Fruit fly (Drosophila melanogaster) ovary, adult (tissue): ENCODE results near the gene Cpr67B.
A peak's percentile ranks its signal among the peaks of the same experiment; 100 is the strongest.

Experiments
- CG17801 ChIP-seq: fragments of 200-800 bp; optimal IDR thresholded peaks from 2 replicates; lab custom pipeline; 2019; ENCODE audit warnings: missing biosample characterization, mild to moderate bottlenecking, missing genetic modification characterization, moderate library complexity; ENCODE audit not compliant: partially characterized antibody

Cpr67B gene

dm6 chr3L:9441907-9442479 is 37.4 kb downstream of the Cpr67B start, which contains the start of the genes Bet3 and Nf-YA:
Gene Bet3 (minus strand): TSS chr3L:9442267.
Gene Nf-YA (minus strand): TSS chr3L:9442267.
- TF ChIP-seq CG17801 (GFP tag; lab: Kevin White, UChicago): peak; percentile 22

DNA sequence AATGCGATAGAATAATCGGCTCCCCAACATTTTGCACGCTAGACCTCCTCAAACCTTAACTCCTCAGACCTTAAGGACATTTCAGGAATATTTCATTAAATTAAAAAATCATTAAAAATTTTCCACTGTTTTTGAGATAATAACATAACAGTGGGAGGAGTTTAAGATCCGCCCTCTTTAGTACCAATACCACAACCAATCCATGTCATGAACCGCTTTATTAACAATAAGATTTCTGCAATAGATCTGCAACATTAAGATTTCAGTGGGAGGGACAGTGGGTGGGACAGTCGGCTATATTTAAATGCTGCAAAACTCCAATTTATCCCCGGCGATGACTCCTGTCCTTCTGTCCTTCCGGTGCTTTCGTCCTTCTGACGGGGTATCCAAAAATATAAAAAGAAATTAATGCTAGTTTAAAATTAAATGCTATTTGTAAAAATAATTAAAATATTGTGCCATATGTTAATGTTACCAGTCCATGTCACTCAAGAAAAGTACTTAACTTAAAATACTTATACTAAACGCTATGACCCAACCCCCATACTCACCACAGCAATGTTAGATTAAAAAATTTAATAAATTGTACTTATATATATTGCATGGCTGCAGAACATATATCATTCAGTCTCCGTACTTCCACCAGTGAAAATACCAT is 38.2 kb downstream of the Cpr67B start, which contains the start of gene Srg3:
Srg3 (plus strand) TSS at position 608 of the 658 bp plus-strand sequence.
- TF ChIP-seq CG17801 (GFP tag; lab: Kevin White, UChicago): no peak

- TF ChIP-seq CG17801 (GFP tag; lab: Kevin White, UChicago): peak; percentile 10
Observed at dm6 chr3L:9446731-9447238, 42.2 kb downstream of the Cpr67B start, which contains the start of gene CG3529. Gene CG3529 (plus strand): TSS chr3L:9446864.

DNA sequence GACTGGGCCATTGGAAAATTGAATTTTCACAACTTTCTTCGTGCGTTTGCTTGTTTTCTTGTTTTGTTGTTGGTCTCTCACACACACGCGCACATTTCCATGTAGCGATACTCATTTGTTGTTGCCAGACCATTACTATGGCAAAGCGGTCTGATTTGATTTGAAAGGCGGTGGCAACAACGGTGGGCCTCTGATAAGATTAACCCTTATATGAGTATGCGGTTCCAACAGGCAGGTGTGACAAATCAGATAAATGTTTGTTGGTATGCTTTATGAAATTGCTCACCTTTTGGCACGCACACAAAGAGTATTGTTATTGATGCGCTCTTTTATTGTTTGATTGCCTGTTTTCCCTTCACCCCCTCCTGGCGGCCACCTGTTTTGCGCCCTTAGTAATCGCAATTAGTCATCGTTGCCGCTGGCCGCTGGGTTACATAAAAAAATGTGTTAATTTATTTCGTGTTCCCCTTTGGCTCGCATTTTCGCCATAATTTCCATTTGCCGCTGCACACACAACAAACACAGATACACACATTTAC is 42.7 kb downstream of the Cpr67B start:
- TF ChIP-seq CG17801 (GFP tag; lab: Kevin White, UChicago): peak; percentile 39

DNA sequence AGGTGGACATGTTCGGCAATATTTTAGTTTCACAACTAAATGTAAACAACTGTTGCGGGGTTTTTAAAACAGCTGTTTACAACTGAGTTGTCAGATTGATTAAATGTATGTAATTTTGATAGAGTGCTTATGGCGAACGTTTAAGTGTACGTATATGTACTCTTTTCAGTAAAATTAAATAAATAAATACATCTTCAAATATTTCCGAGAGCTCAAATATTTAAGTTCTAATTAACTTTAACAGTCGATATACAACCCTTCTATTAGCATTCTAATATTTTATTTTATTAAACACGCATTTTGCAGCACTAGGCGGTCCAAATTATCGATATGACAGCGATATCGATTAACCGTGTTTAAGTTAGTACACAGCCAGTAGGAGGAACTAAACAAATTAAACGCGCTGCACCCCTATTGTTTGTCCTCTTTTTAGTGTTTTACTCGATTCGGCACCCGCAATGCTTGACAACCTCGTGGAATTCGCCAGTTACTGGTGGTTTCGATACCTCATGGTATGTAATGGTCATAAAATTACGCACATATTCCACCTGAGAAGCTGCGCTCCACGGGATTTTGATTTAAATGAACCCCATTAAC is 47.0 kb downstream of the Cpr67B start, which contains the start of the genes CG3448 and ghi:
CG3448 (minus strand) TSS at position 51 of the 597 bp plus-strand sequence.
ghi (plus strand) TSS at position 355 of the 597 bp plus-strand sequence.
- peak; percentile 73 for TF ChIP-seq CG17801 (GFP tag; lab: Kevin White, UChicago)

DNA sequence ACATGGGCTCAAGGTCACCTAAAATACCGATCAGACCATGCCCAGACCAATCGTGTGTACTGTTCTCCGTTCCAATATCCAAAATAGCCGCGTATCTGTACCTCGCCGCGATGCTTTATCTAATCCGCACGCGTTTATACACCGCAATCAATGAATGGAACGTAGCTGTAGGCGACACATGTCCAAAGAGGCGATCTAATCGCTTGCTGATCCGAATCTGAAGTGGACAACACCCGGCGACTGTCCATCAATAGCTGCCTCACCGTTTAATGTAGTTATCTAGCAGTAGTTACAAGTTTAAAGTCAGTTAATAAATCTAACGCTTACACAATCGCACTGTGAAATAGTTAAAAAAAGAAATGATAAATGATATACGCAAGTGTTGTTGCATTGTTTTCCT is 47.8 kb downstream of the Cpr67B start:
- TF ChIP-seq CG17801 (GFP tag; lab: Kevin White, UChicago): no peak
